Fruit fly (Drosophila melanogaster) whole organism, embryonic: ENCODE results near the gene CG13623.

Experiments used
- ATbp ChIP-seq: fragments of 200-800 bp; sonication (Bioruptor generic); optimal IDR thresholded peaks from 2 replicates; lab custom pipeline; 2017; ENCODE audit warnings: missing biosample characterization, mild to moderate bottlenecking, missing genetic modification characterization, missing genetic modification reagents
- Asciz ChIP-seq: fragments of 200-800 bp; sonication (Bioruptor generic); optimal IDR thresholded peaks from 2 replicates; lab custom pipeline; 2017; ENCODE audit warnings: missing biosample characterization, mild to moderate bottlenecking, missing genetic modification characterization, missing genetic modification reagents
- Bgb ChIP-seq: fragments of 200-800 bp; sonication (Bioruptor generic); IDR thresholded peaks from 2 replicates; pipeline ENCODE4 v1.3.6; 2022; ENCODE audit warnings: missing biosample characterization, missing genetic modification characterization; ENCODE audit not compliant: partially characterized antibody
- Blimp-1 ChIP-seq: fragments of 200-800 bp; sonication (Bioruptor generic); optimal IDR thresholded peaks from 3 replicates; lab custom pipeline; 2018; ENCODE audit warnings: missing biosample characterization, missing genetic modification characterization, mild to moderate bottlenecking, moderate library complexity, missing genetic modification reagents
- CG11504 ChIP-seq: fragments of 200-800 bp; sonication (Bioruptor generic); optimal IDR thresholded peaks from 3 replicates; lab custom pipeline; 2019; ENCODE audit warnings: missing biosample characterization, mild to moderate bottlenecking, missing genetic modification characterization, moderate library complexity
- CG12391 ChIP-seq: fragments of 200-800 bp; sonication (Bioruptor generic); optimal IDR thresholded peaks from 3 replicates; lab custom pipeline; 2018; ENCODE audit warnings: missing biosample characterization, mild to moderate bottlenecking, missing genetic modification characterization, moderate library complexity
- CG13296 ChIP-seq: fragments of 200-800 bp; sonication (Bioruptor generic); optimal IDR thresholded peaks from 3 replicates; lab custom pipeline; 2018; ENCODE audit warnings: missing biosample characterization, mild to moderate bottlenecking, missing genetic modification characterization
- CG13424 ChIP-seq: fragments of 200-800 bp; sonication (Bioruptor generic); optimal IDR thresholded peaks from 2 replicates; lab custom pipeline; 2019; ENCODE audit warnings: missing biosample characterization, mild to moderate bottlenecking, missing genetic modification characterization, moderate library complexity
- CG15011 ChIP-seq: fragments of 200-800 bp; sonication (Bioruptor generic); optimal IDR thresholded peaks from 3 replicates; lab custom pipeline; 2018; ENCODE audit warnings: missing biosample characterization, mild to moderate bottlenecking, missing genetic modification characterization
- CG15269 ChIP-seq: fragments of 200-800 bp; sonication (Bioruptor generic); optimal IDR thresholded peaks from 2 replicates; lab custom pipeline; 2018; ENCODE audit warnings: missing biosample characterization, mild to moderate bottlenecking, missing genetic modification characterization, moderate library complexity
- CG16815 ChIP-seq: fragments of 200-800 bp; sonication (Bioruptor generic); optimal IDR thresholded peaks from 3 replicates; lab custom pipeline; 2017; ENCODE audit warnings: missing biosample characterization, mild to moderate bottlenecking, missing genetic modification characterization
- CG18262 ChIP-seq: fragments of 200-800 bp; optimal IDR thresholded peaks from 3 replicates; lab custom pipeline; 2019; ENCODE audit warnings: missing biosample characterization, mild to moderate bottlenecking, missing genetic modification characterization, moderate library complexity
- CG18764 ChIP-seq: fragments of 200-800 bp; sonication (Bioruptor generic); optimal IDR thresholded peaks from 3 replicates; lab custom pipeline; 2016; ENCODE audit warnings: missing biosample characterization, missing genetic modification characterization
- CG2202 ChIP-seq: fragments of 200-800 bp; sonication (Bioruptor generic); optimal IDR thresholded peaks from 2 replicates; lab custom pipeline; 2018; ENCODE audit warnings: missing biosample characterization, mild to moderate bottlenecking, missing genetic modification characterization
- CG2678 ChIP-seq: fragments of 200-800 bp; sonication (Bioruptor generic); optimal IDR thresholded peaks from 3 replicates; lab custom pipeline; 2019; ENCODE audit warnings: missing biosample characterization, mild to moderate bottlenecking, missing genetic modification characterization, moderate library complexity
- CG32532 ChIP-seq: fragments of 200-800 bp; sonication (Bioruptor generic); IDR thresholded peaks from 2 replicates; pipeline ENCODE4 v1.3.6; 2022; ENCODE audit warnings: missing biosample characterization, missing genetic modification characterization
- CG6689 ChIP-seq: fragments of 200-800 bp; sonication (Bioruptor generic); IDR thresholded peaks from 2 replicates; pipeline ENCODE4 v1.3.6; 2022; ENCODE audit warnings: missing biosample characterization, missing genetic modification characterization
- CG7372 ChIP-seq: fragments of 200-800 bp; sonication (Bioruptor generic); IDR thresholded peaks from 2 replicates; pipeline ENCODE4 v1.3.6; 2022; ENCODE audit warnings: missing biosample characterization, missing genetic modification characterization
- CG7556 ChIP-seq: fragments of 200-800 bp; sonication (Bioruptor generic); optimal IDR thresholded peaks from 2 replicates; lab custom pipeline; 2017; ENCODE audit warnings: missing biosample characterization, mild to moderate bottlenecking, missing genetic modification characterization
- CG7963 ChIP-seq: fragments of 200-800 bp; sonication (Bioruptor generic); IDR thresholded peaks from 3 replicates; pipeline ENCODE4 v1.3.6; 2022; ENCODE audit warnings: missing biosample characterization, missing genetic modification characterization; ENCODE audit not compliant: partially characterized antibody
- CG9437 ChIP-seq: fragments of 200-800 bp; sonication (Bioruptor generic); optimal IDR thresholded peaks from 2 replicates; lab custom pipeline; 2018; ENCODE audit warnings: missing biosample characterization, mild to moderate bottlenecking, missing genetic modification characterization
- D19A ChIP-seq: fragments of 200-800 bp; optimal IDR thresholded peaks from 3 replicates; lab custom pipeline; 2019; ENCODE audit warnings: missing biosample characterization, mild to moderate bottlenecking, missing genetic modification characterization, moderate library complexity
- E2f1 ChIP-seq: fragments of 200-800 bp; sonication (Bioruptor generic); IDR thresholded peaks from 2 replicates; pipeline ENCODE4 v1.3.6; 2022; ENCODE audit warnings: missing biosample characterization, missing genetic modification characterization
- Fer3 ChIP-seq: fragments of 200-800 bp; sonication (Bioruptor generic); optimal IDR thresholded peaks from 2 replicates; lab custom pipeline; 2018; ENCODE audit warnings: missing biosample characterization, mild to moderate bottlenecking, missing genetic modification characterization, moderate library complexity
- Hand ChIP-seq: fragments of 200-800 bp; sonication (Bioruptor generic); optimal IDR thresholded peaks from 2 replicates; lab custom pipeline; 2017; ENCODE audit warnings: mild to moderate bottlenecking, missing biosample characterization, missing genetic modification reagents, missing genetic modification characterization
- Jarid2 ChIP-seq: fragments of 200-800 bp; sonication (Bioruptor generic); optimal IDR thresholded peaks from 3 replicates; lab custom pipeline; 2017; ENCODE audit warnings: mild to moderate bottlenecking, missing biosample characterization, missing genetic modification reagents, missing genetic modification characterization
- Lhr ChIP-seq: fragments of 200-800 bp; sonication (Bioruptor generic); optimal IDR thresholded peaks from 3 replicates; lab custom pipeline; 2017; ENCODE audit warnings: mild to moderate bottlenecking, missing biosample characterization, missing genetic modification reagents, missing genetic modification characterization
- Mad ChIP-seq: fragments of 200-800 bp; sonication (Bioruptor generic); optimal IDR thresholded peaks from 2 replicates; lab custom pipeline; 2016; ENCODE audit warnings: missing biosample characterization, missing genetic modification characterization
- Ptx1 ChIP-seq: fragments of 200-800 bp; sonication (Bioruptor generic); IDR thresholded peaks from 2 replicates; pipeline ENCODE4 v1.3.6; 2022; ENCODE audit warnings: missing biosample characterization, missing genetic modification characterization
- Rfx ChIP-seq: fragments of 200-800 bp; sonication (Bioruptor generic); IDR thresholded peaks from 2 replicates; pipeline ENCODE4 v1.3.6; 2022; ENCODE audit warnings: missing biosample characterization, missing genetic modification characterization
- Usf ChIP-seq: fragments of 200-800 bp; sonication (Bioruptor generic); optimal IDR thresholded peaks from 2 replicates; lab custom pipeline; 2017; ENCODE audit warnings: missing genotype, missing biosample characterization, missing genetic modification characterization
- ap ChIP-seq: fragments of 200-800 bp; sonication (Bioruptor generic); IDR thresholded peaks from 2 replicates; pipeline ENCODE4 v1.3.6; 2022; ENCODE audit warnings: missing biosample characterization, missing genetic modification characterization
- ara ChIP-seq: fragments of 200-800 bp; sonication (Bioruptor generic); IDR thresholded peaks from 2 replicates; pipeline ENCODE4 v1.3.6; 2022; ENCODE audit warnings: missing biosample characterization, missing genetic modification characterization
- caup ChIP-seq: fragments of 200-800 bp; sonication (Bioruptor generic); optimal IDR thresholded peaks from 3 replicates; lab custom pipeline; 2017; ENCODE audit warnings: missing biosample characterization, mild to moderate bottlenecking, missing genetic modification characterization, moderate library complexity; ENCODE audit not compliant: severe bottlenecking
- danr ChIP-seq: fragments of 200-800 bp; sonication (Bioruptor generic); IDR thresholded peaks from 2 replicates; pipeline ENCODE4 v1.3.6; 2022; ENCODE audit warnings: missing biosample characterization, missing genetic modification characterization
- ewg ChIP-seq: fragments of 200-800 bp; sonication (Bioruptor generic); optimal IDR thresholded peaks from 3 replicates; lab custom pipeline; 2017; ENCODE audit warnings: mild to moderate bottlenecking, missing biosample characterization, missing genetic modification reagents, missing genetic modification characterization
- fd96Cb ChIP-seq: fragments of 200-800 bp; sonication (Bioruptor generic); optimal IDR thresholded peaks from 2 replicates; lab custom pipeline; 2018; ENCODE audit warnings: missing biosample characterization, mild to moderate bottlenecking, missing genetic modification characterization, moderate library complexity
- fru ChIP-seq: fragments of >200 bp; optimal IDR thresholded peaks from 2 replicates; lab custom pipeline; 2017
- grau ChIP-seq: fragments of 200-800 bp; optimal IDR thresholded peaks from 3 replicates; lab custom pipeline; 2019; ENCODE audit warnings: missing biosample characterization, mild to moderate bottlenecking, missing genetic modification characterization, moderate library complexity
- nerfin-1 ChIP-seq: fragments of 200-800 bp; sonication (Bioruptor generic); optimal IDR thresholded peaks from 3 replicates; lab custom pipeline; 2019; ENCODE audit warnings: missing biosample characterization, mild to moderate bottlenecking, missing genetic modification characterization, moderate library complexity
- otp ChIP-seq: fragments of 200-800 bp; sonication (Bioruptor generic); IDR thresholded peaks from 3 replicates; pipeline ENCODE4, ENCODE4 v1.3.6; 2022; ENCODE audit warnings: missing biosample characterization, missing genetic modification characterization
- ro ChIP-seq: fragments of 200-800 bp; sonication (Bioruptor generic); IDR thresholded peaks from 2 replicates; pipeline ENCODE4 v1.3.6; 2022; ENCODE audit warnings: missing biosample characterization, missing genetic modification characterization
- row ChIP-seq: fragments of 200-800 bp; sonication (Bioruptor generic); IDR thresholded peaks from 3 replicates; pipeline ENCODE4 v1.3.6; 2022; ENCODE audit warnings: missing biosample characterization, missing genetic modification characterization
- run ChIP-seq: fragments of 200-800 bp; sonication (Bioruptor generic); optimal IDR thresholded peaks from 3 replicates; lab custom pipeline; 2018; ENCODE audit warnings: missing biosample characterization, mild to moderate bottlenecking, missing genetic modification characterization
- sens ChIP-seq: fragments of 200-800 bp; sonication (Bioruptor generic); peaks from one replicate; lab custom pipeline; 2016; ENCODE audit warnings: missing biosample characterization, missing genetic modification characterization
- tap ChIP-seq: fragments of 200-800 bp; optimal IDR thresholded peaks from 3 replicates; lab custom pipeline; 2019; ENCODE audit warnings: missing biosample characterization, mild to moderate bottlenecking, missing genetic modification characterization, moderate library complexity
- tio ChIP-seq: fragments of 200-800 bp; sonication (Bioruptor generic); optimal IDR thresholded peaks from 2 replicates; lab custom pipeline; 2017; ENCODE audit warnings: missing biosample characterization, missing genetic modification characterization, inconsistent platforms
- unpg ChIP-seq: fragments of 200-800 bp; sonication (Bioruptor generic); optimal IDR thresholded peaks from 3 replicates; lab custom pipeline; 2018; ENCODE audit warnings: missing biosample characterization, mild to moderate bottlenecking, missing genetic modification characterization, moderate library complexity
- z ChIP-seq: fragments of 200-800 bp; sonication (Bioruptor generic); IDR thresholded peaks from 3 replicates; pipeline ENCODE4 v1.3.6; 2022; ENCODE audit warnings: missing biosample characterization, missing genetic modification characterization
- zfh2 ChIP-seq: fragments of 200-800 bp; sonication (Bioruptor generic); optimal IDR thresholded peaks from 2 replicates; lab custom pipeline; 2016; ENCODE audit warnings: missing biosample characterization, missing genetic modification characterization

Gene CG13623

DNA sequence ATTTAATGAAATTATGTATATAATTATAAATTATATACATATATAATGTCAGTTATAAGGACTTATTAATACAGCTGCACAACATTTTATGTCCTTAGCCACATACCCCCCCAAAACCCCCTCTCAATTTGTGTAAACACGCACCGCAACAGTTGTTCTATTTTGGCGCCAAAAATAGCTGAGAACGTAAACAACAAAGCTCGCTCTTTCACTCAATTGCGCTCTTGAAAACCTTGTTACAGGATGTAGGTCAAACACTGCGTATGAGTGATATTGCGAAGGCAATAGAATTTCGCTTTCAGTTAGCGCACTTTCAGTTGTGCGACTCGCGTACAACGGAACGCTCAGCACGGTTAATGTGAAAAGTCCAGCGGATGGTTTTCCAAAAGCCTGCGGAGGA lies 14.0 kb upstream of the CG13623 start, which contains the start of gene Esyt2 (continued):
- TF ChIP-seq z (GFP tag; lab: Robert Waterston, UW) (peak; percentile 95), caup (peak; percentile 16), D19A (peak; percentile 15), Asciz (GFP tag; lab: Kevin White, UChicago) (peak; percentile 4), sens (GFP tag; lab: Kevin White, UChicago) (peak; percentile 38), fd96Cb (tag; lab: Kevin White, UChicago) (peak; percentile 3), CG13424 (tag; lab: Kevin White, UChicago) (peak; percentile 4), CG7372 (GFP tag; lab: Robert Waterston, UW) (0 out of 2 replicates have a peak, but pooled peaks have one; percentile 36), fru (lab: Kevin White, UChicago) (no peak), CG7556 (GFP tag; lab: Kevin White, UChicago) (peak; percentile 30), Usf (GFP tag; lab: Kevin White, UChicago) (peak; percentile 11), otp (no peak), CG32532 (GFP tag; lab: Robert Waterston, UW) (peak; percentile 74), ATbp (GFP tag; lab: Kevin White, UChicago) (peak; percentile 13), CG16815 (GFP tag; lab: Kevin White, UChicago) (peak; percentile 43), CG18262 (tag; lab: Kevin White, UChicago) (peak; percentile 47), CG9437 (GFP tag; lab: Kevin White, UChicago) (no peak), nerfin-1 (no peak), Hand (GFP tag; lab: Kevin White, UChicago) (peak; percentile 8), Blimp-1 (peak; percentile 27), tap (tag; lab: Kevin White, UChicago) (peak; percentile 12), CG2202 (tag; lab: Kevin White, UChicago) (no peak), CG2678 (tag; lab: Kevin White, UChicago) (peak; percentile 64), CG11504 (no peak), danr (GFP tag; lab: Robert Waterston, UW) (no peak), CG13296 (GFP tag; lab: Kevin White, UChicago) (peak; percentile 20), ro (peak; percentile 22; the same call in 1 of the 2 replicates), Mad (GFP tag; lab: Kevin White, UChicago) (no peak), ewg (no peak), tio (peak; percentile 20), Lhr (GFP tag; lab: Kevin White, UChicago) (no peak), row (no peak; the same call in 2 of the 3 replicates), Fer3 (peak; percentile 56), CG18764 (GFP tag; lab: Kevin White, UChicago) (no peak), E2f1 (GFP tag; lab: Robert Waterston, UW) (peak; percentile 86), CG7963 (no peak), Jarid2 (GFP tag; lab: Kevin White, UChicago) (peak; percentile 5), zfh2 (peak; percentile 34), ara (GFP tag; lab: Robert Waterston, UW) (no peak), run (tag; lab: Kevin White, UChicago) (peak; percentile 52), grau (peak; percentile 47), CG6689 (GFP tag; lab: Robert Waterston, UW) (peak; percentile 39; the same call in 1 of the 2 replicates), Rfx (GFP tag; lab: Robert Waterston, UW) (peak; percentile 76), ap (GFP tag; lab: Robert Waterston, UW) (peak; percentile 43; the same call in 1 of the 2 replicates), Ptx1 (GFP tag; lab: Robert Waterston, UW) (peak; percentile 47), CG12391 (tag; lab: Kevin White, UChicago) (peak; percentile 38), unpg (GFP tag; lab: Kevin White, UChicago) (peak; percentile 55), CG15269 (tag; lab: Kevin White, UChicago) (peak; percentile 51), Bgb (peak; percentile 61), CG15011 (peak; percentile 17)
